Fruit fly (Drosophila melanogaster): Measurements from ENCODE around the gene CG7884.

Gene CG7884

dm6 chrX:19179696-19180255, 40.6 kb upstream of the CG7884 start, which contains the start of the genes CG7556 and CG7453 (continued):
- TF ChIP-seq CG8089 (GFP tag; optimal IDR thresholded peaks at IDR 0.05): peak; percentile 29
- peak; percentile 78 for TF ChIP-seq sr (GFP tag; IDR thresholded peaks at IDR 0.05)
- peak; percentile 35 for TF ChIP-seq Lhr (GFP tag; optimal IDR thresholded peaks at IDR 0.05)
- peak; percentile 77 for TF ChIP-seq CG13424 (tag; optimal IDR thresholded peaks at IDR 0.05)
- TF ChIP-seq pan (optimal IDR thresholded peaks at IDR 0.05): no peak
- TF ChIP-seq pan (GFP tag; optimal IDR thresholded peaks at IDR 0.05 in 1 of 2, IDR thresholded peaks at IDR 0.05 in 1 of 2): peak in 1 of 2 experiments; percentile 35
- TF ChIP-seq CG16779 (GFP tag; IDR thresholded peaks at IDR 0.05): no peak
- TF ChIP-seq CG9932 (GFP tag; IDR thresholded peaks at IDR 0.05): peak; percentile 70
- peak; percentile 38; the same call in 1 of the 3 replicates for TF ChIP-seq CG11695 (GFP tag; IDR thresholded peaks at IDR 0.05)
- no peak for TF ChIP-seq Dip2 (GFP tag; IDR thresholded peaks at IDR 0.05)
- TF ChIP-seq Ravus (GFP tag; IDR thresholded peaks at IDR 0.05): no peak
- no peak for TF ChIP-seq Oaz (GFP tag; IDR thresholded peaks at IDR 0.05)
- peak; percentile 58 for TF ChIP-seq Bteb2 (GFP tag; optimal IDR thresholded peaks at IDR 0.05)
- TF ChIP-seq CG9609 (GFP tag; optimal IDR thresholded peaks at IDR 0.05): peak; percentile 77
- peak; percentile 46 for TF ChIP-seq ssp (GFP tag; IDR thresholded peaks at IDR 0.05)
- peak; percentile 67 for TF ChIP-seq Xrp1 (GFP tag; IDR thresholded peaks at IDR 0.05)
- TF ChIP-seq da (GFP tag; optimal IDR thresholded peaks at IDR 0.05): peak; percentile 35
- peak; percentile 92 for TF ChIP-seq Sry-β (GFP tag; optimal IDR thresholded peaks at IDR 0.05)
- TF ChIP-seq CrebB (tag; optimal IDR thresholded peaks at IDR 0.05): no peak
- peak; percentile 52 for TF ChIP-seq CG8290 (GFP tag; optimal IDR thresholded peaks at IDR 0.05)
- peak in 1 of 2 experiments; percentile 27 for TF ChIP-seq CG8290 (tag; optimal IDR thresholded peaks at IDR 0.05)
- TF ChIP-seq C15 (GFP tag; IDR thresholded peaks at IDR 0.05): 0 out of 3 replicates have a peak, but pooled peaks have one; percentile 26
- TF ChIP-seq Meics (GFP tag; optimal IDR thresholded peaks at IDR 0.05): peak; percentile 73
- peak; percentile 60 for TF ChIP-seq CG4820 (GFP tag; optimal IDR thresholded peaks at IDR 0.05)
- TF ChIP-seq dpn (GFP tag; optimal IDR thresholded peaks at IDR 0.05): peak; percentile 74 to 76
- TF ChIP-seq CG18764 (GFP tag; optimal IDR thresholded peaks at IDR 0.05): peak; percentile 58
- peak; percentile 54 for TF ChIP-seq CG9437 (GFP tag; optimal IDR thresholded peaks at IDR 0.05)
- peak; percentile 60 for TF ChIP-seq CG11398 (GFP tag; optimal IDR thresholded peaks at IDR 0.05)
- TF ChIP-seq run (tag; optimal IDR thresholded peaks at IDR 0.05): no peak
- peak; percentile 12 for TF ChIP-seq CG1603 (tag; optimal IDR thresholded peaks at IDR 0.05)
- peak; percentile 41 for TF ChIP-seq pzg (GFP tag; optimal IDR thresholded peaks at IDR 0.05)
- TF ChIP-seq Nf-YC (tag; optimal IDR thresholded peaks at IDR 0.05): peak; percentile 70
- peak; percentile 38; the same call in 1 of the 3 replicates for TF ChIP-seq H15 (GFP tag; IDR thresholded peaks at IDR 0.05)
- peak; percentile 57 for TF ChIP-seq CG17359 (tag; optimal IDR thresholded peaks at IDR 0.05)
- TF ChIP-seq CG11723 (GFP tag; optimal IDR thresholded peaks at IDR 0.05): peak; percentile 44
- peak; percentile 41 for TF ChIP-seq CG12744 (GFP tag; optimal IDR thresholded peaks at IDR 0.05)
- TF ChIP-seq onecut (GFP tag; IDR thresholded peaks at IDR 0.05): 0 out of 2 replicates have a peak, but pooled peaks have one; percentile 9
- no peak for TF ChIP-seq br (optimal IDR thresholded peaks at IDR 0.05)
- no peak for TF ChIP-seq fd64A (GFP tag; optimal IDR thresholded peaks at IDR 0.05)
- peak; percentile 72 for TF ChIP-seq pum (GFP tag; optimal IDR thresholded peaks at IDR 0.05)
- TF ChIP-seq CG1832 (GFP tag; optimal IDR thresholded peaks at IDR 0.05): no peak
- no peak for TF ChIP-seq D (optimal IDR thresholded peaks at IDR 0.05)
- peak; percentile 56 for TF ChIP-seq D (GFP tag; optimal IDR thresholded peaks at IDR 0.05)
- TF ChIP-seq phol (tag; optimal IDR thresholded peaks at IDR 0.05): peak; percentile 80
- peak; percentile 66 for TF ChIP-seq Side (GFP tag; optimal IDR thresholded peaks at IDR 0.05)
- no peak for TF ChIP-seq ara (GFP tag; IDR thresholded peaks at IDR 0.05)
- peak; percentile 83 for TF ChIP-seq MBD-R2 (GFP tag; IDR thresholded peaks at IDR 0.05)
- no peak; the same call in 1 of the 2 replicates for TF ChIP-seq peb (GFP tag; IDR thresholded peaks at IDR 0.05)
- TF ChIP-seq Adf1 (GFP tag; IDR thresholded peaks at IDR 0.05): peak; percentile 38
- TF ChIP-seq Lpt (GFP tag; optimal IDR thresholded peaks at IDR 0.05): no peak
- TF ChIP-seq CG15269 (tag; optimal IDR thresholded peaks at IDR 0.05): peak; percentile 77
- TF ChIP-seq prd (optimal IDR thresholded peaks at IDR 0.05): no peak
- TF ChIP-seq prd (GFP tag; IDR thresholded peaks at IDR 0.05): peak; percentile 71

Data from whole organism, embryonic.